Worm (Caenorhabditis elegans) whole organism, L1 larva: ENCODE data around the gene Y39A1A.2.

Experiments used
- C04F5.9 ChIP-seq: sonication (generic microtip); optimal IDR thresholded peaks from 2 replicates; lab custom pipeline; 2016; ENCODE audit warnings: missing genetic modification characterization, missing compliant biosample characterization
- C16A3.4 ChIP-seq: fragments of 150-350 bp; optimal IDR thresholded peaks from 2 replicates; lab custom pipeline; 2014; ENCODE audit warnings: missing biosample characterization, missing genetic modification characterization
- aha-1 ChIP-seq: fragments of 150-350 bp; optimal IDR thresholded peaks from 2 replicates; lab custom pipeline; 2014; ENCODE audit warnings: missing biosample characterization, missing genetic modification characterization
- alr-1 ChIP-seq: fragments of 200-800 bp; sonication (Bioruptor generic); optimal IDR thresholded peaks from 2 replicates; lab custom pipeline; 2018; ENCODE audit warnings: borderline replicate concordance, mild to moderate bottlenecking, missing genetic modification characterization, missing compliant biosample characterization
- aly-2 ChIP-seq: fragments of 150-350 bp; optimal IDR thresholded peaks from 2 replicates; lab custom pipeline; 2014; ENCODE audit warnings: missing biosample characterization, missing genetic modification characterization
- ama-1 ChIP-seq: fragments of 150-350 bp; optimal IDR thresholded peaks from 2 replicates; lab custom pipeline; 2014
- blmp-1 ChIP-seq: fragments of 150-350 bp; optimal IDR thresholded peaks from 2 replicates; lab custom pipeline; 2014; ENCODE audit warnings: missing biosample characterization, missing genetic modification characterization
- ceh-63 ChIP-seq: fragments of 200-800 bp; sonication (Bioruptor generic); optimal IDR thresholded peaks from 2 replicates; lab custom pipeline; 2018; ENCODE audit warnings: mild to moderate bottlenecking, missing genetic modification characterization, missing compliant biosample characterization
- ceh-8 ChIP-seq: fragments of 200-800 bp; sonication (Bioruptor generic); optimal IDR thresholded peaks from 2 replicates; lab custom pipeline; 2018; ENCODE audit warnings: mild to moderate bottlenecking, missing genetic modification characterization, moderate library complexity, missing compliant biosample characterization
- ceh-90 ChIP-seq: sonication (generic microtip); optimal IDR thresholded peaks from 2 replicates; lab custom pipeline; 2016; ENCODE audit warnings: missing genetic modification characterization, missing compliant biosample characterization
- ces-1 ChIP-seq: fragments of 150-350 bp; optimal IDR thresholded peaks from 2 replicates; lab custom pipeline; 2014; ENCODE audit warnings: missing biosample characterization, missing genetic modification reagents, missing genetic modification characterization
- dpl-1 ChIP-seq, 3 experiments: fragments of 150-350 bp in 2 of 3; sonication (generic microtip) in 1 of 3; optimal IDR thresholded peaks; 2 replicates each; lab custom pipeline; 2014 to 2017; ENCODE audit warnings: missing biosample characterization in 3 of 3, missing genetic modification characterization in 3 of 3, missing genetic modification reagents in 3 of 3
- egl-27 ChIP-seq, 2 experiments: fragments of 150-350 bp in 1 of 2; sonication (generic microtip); optimal IDR thresholded peaks; 3 replicates each; lab custom pipeline; 2017 to 2018; ENCODE audit warnings: missing biosample characterization in 2 of 2, missing genetic modification characterization in 2 of 2, missing genetic modification reagents in 2 of 2
- elt-2 ChIP-seq: sonication (generic microtip); optimal IDR thresholded peaks from 2 replicates; lab custom pipeline; 2016; ENCODE audit warnings: missing genetic modification characterization, mild to moderate bottlenecking, inconsistent platforms, missing compliant biosample characterization, missing genetic modification reagents
- elt-3 ChIP-seq, 6 experiments: fragments of 150-350 bp in 1 of 6; sonication (generic microtip); optimal IDR thresholded peaks; 2 replicates each; lab custom pipeline; 2017 to 2018; ENCODE audit warnings: missing biosample characterization in 6 of 6, missing genetic modification characterization in 6 of 6, inconsistent platforms in 1 of 6
- fkh-10 ChIP-seq: sonication (generic microtip); optimal IDR thresholded peaks from 2 replicates; lab custom pipeline; 2017; ENCODE audit warnings: missing biosample characterization, missing genetic modification reagents, missing genetic modification characterization
- hlh-17 ChIP-seq: fragments of 200-800 bp; sonication (Bioruptor generic); optimal IDR thresholded peaks from 2 replicates; lab custom pipeline; 2018; ENCODE audit warnings: missing genetic modification characterization, mild to moderate bottlenecking, missing compliant biosample characterization, moderate library complexity, borderline replicate concordance
- hpl-2 ChIP-seq: fragments of 150-350 bp; optimal IDR thresholded peaks from 2 replicates; lab custom pipeline; 2014; ENCODE audit warnings: missing biosample characterization, missing genetic modification reagents, missing genetic modification characterization
- irx-1 ChIP-seq: sonication (generic microtip); optimal IDR thresholded peaks from 2 replicates; lab custom pipeline; 2016; ENCODE audit warnings: missing genetic modification characterization, missing compliant biosample characterization
- isw-1 ChIP-seq: fragments of 200-800 bp; sonication (Bioruptor generic); IDR thresholded peaks from 2 replicates; pipeline ENCODE4 v1.3.6; 2022; ENCODE audit warnings: missing genetic modification characterization, missing compliant biosample characterization
- lin-13 ChIP-seq: fragments of 150-350 bp; optimal IDR thresholded peaks from 2 replicates; lab custom pipeline; 2014; ENCODE audit warnings: missing biosample characterization, missing genetic modification reagents, missing genetic modification characterization
- lin-14 ChIP-seq: fragments of 200-800 bp; sonication (Bioruptor generic); optimal IDR thresholded peaks from 2 replicates; lab custom pipeline; 2018; ENCODE audit warnings: mild to moderate bottlenecking, missing genetic modification characterization, moderate library complexity, missing compliant biosample characterization
- lin-15B ChIP-seq: fragments of 150-350 bp; sonication (generic microtip); optimal IDR thresholded peaks from 3 replicates; lab custom pipeline; 2014; ENCODE audit warnings: missing biosample characterization, missing genetic modification characterization
- lin-39 ChIP-seq: fragments of 150-350 bp; optimal IDR thresholded peaks from 2 replicates; lab custom pipeline; 2014; ENCODE audit warnings: missing biosample characterization, missing genetic modification reagents, missing genetic modification characterization
- mdl-1 ChIP-seq, 2 experiments: fragments of 150-350 bp; optimal IDR thresholded peaks; 2 replicates each; lab custom pipeline; 2014 to 2017; ENCODE audit warnings: missing biosample characterization in 2 of 2, missing genetic modification characterization in 2 of 2, inconsistent platforms in 1 of 2
- mef-2 ChIP-seq: fragments of 150-350 bp; optimal IDR thresholded peaks from 2 replicates; lab custom pipeline; 2014; ENCODE audit warnings: missing biosample characterization, missing genetic modification characterization
- mep-1 ChIP-seq: fragments of 150-350 bp; optimal IDR thresholded peaks from 2 replicates; lab custom pipeline; 2014; ENCODE audit warnings: missing biosample characterization, missing genetic modification characterization
- nhr-11 ChIP-seq: fragments of 150-350 bp; optimal IDR thresholded peaks from 2 replicates; lab custom pipeline; 2014; ENCODE audit warnings: missing biosample characterization, missing genetic modification characterization
- nhr-19 ChIP-seq: fragments of 200-800 bp; sonication (Bioruptor generic); conservative IDR thresholded peaks from 2 replicates; pipeline ENCODE4 v1.3.6; 2022; ENCODE audit warnings: missing genetic modification characterization, missing compliant biosample characterization
- nhr-237 ChIP-seq: fragments of 150-350 bp; optimal IDR thresholded peaks from 2 replicates; lab custom pipeline; 2014; ENCODE audit warnings: missing biosample characterization, missing genetic modification characterization
- nhr-28 ChIP-seq: fragments of 150-350 bp; optimal IDR thresholded peaks from 2 replicates; lab custom pipeline; 2014; ENCODE audit warnings: missing biosample characterization, missing genetic modification characterization
- nhr-71 ChIP-seq: sonication (generic microtip); optimal IDR thresholded peaks from 2 replicates; lab custom pipeline; 2016; ENCODE audit warnings: mild to moderate bottlenecking, missing genetic modification characterization, moderate library complexity, missing compliant biosample characterization
- nhr-76 ChIP-seq: sonication (generic microtip); optimal IDR thresholded peaks from 2 replicates; lab custom pipeline; 2017; ENCODE audit warnings: missing biosample characterization, missing genetic modification characterization
- pag-3 ChIP-seq: sonication (generic microtip); optimal IDR thresholded peaks from 2 replicates; lab custom pipeline; 2017; ENCODE audit warnings: missing genetic modification characterization, mild to moderate bottlenecking, missing compliant biosample characterization, antibody characterized with exemption, borderline replicate concordance; ENCODE audit not compliant: insufficient read depth
- pax-3 ChIP-seq: fragments of 200-800 bp; sonication (Bioruptor generic); optimal IDR thresholded peaks from 2 replicates; lab custom pipeline; 2018; ENCODE audit warnings: mild to moderate bottlenecking, missing genetic modification characterization, moderate library complexity, missing compliant biosample characterization
- rnt-1 ChIP-seq: sonication (generic microtip); optimal IDR thresholded peaks from 2 replicates; lab custom pipeline; 2016; ENCODE audit warnings: mild to moderate bottlenecking, missing genetic modification characterization, moderate library complexity, missing compliant biosample characterization
- snpc-4 ChIP-seq: fragments of 150-350 bp; optimal IDR thresholded peaks from 2 replicates; lab custom pipeline; 2014; ENCODE audit warnings: missing biosample characterization, missing genetic modification characterization
- sup-37 ChIP-seq: fragments of 200-800 bp; sonication (Bioruptor generic); optimal IDR thresholded peaks from 2 replicates; lab custom pipeline; 2018; ENCODE audit warnings: mild to moderate bottlenecking, missing genetic modification characterization, missing compliant biosample characterization
- swsn-7 ChIP-seq: sonication (generic microtip); optimal IDR thresholded peaks from 2 replicates; lab custom pipeline; 2016; ENCODE audit warnings: missing genetic modification characterization, missing compliant biosample characterization
- tlp-1 ChIP-seq: fragments of 150-350 bp; optimal IDR thresholded peaks from 2 replicates; lab custom pipeline; 2014; ENCODE audit warnings: missing biosample characterization, missing genetic modification characterization
- unc-130 ChIP-seq: fragments of 150-350 bp; optimal IDR thresholded peaks from 2 replicates; lab custom pipeline; 2017; ENCODE audit warnings: missing biosample characterization, missing genetic modification characterization, inconsistent platforms
- unc-86 ChIP-seq: sonication (generic microtip); optimal IDR thresholded peaks from 2 replicates; lab custom pipeline; 2016; ENCODE audit warnings: missing genetic modification characterization, missing compliant biosample characterization
- unc-98 ChIP-seq: fragments of 200-800 bp; sonication (Bioruptor generic); IDR thresholded peaks from 2 replicates; pipeline ENCODE4 v1.3.6; 2022; ENCODE audit warnings: missing genetic modification characterization, missing compliant biosample characterization
- xbp-1 ChIP-seq: sonication (generic microtip); optimal IDR thresholded peaks from 2 replicates; lab custom pipeline; 2016; ENCODE audit warnings: missing genetic modification characterization, missing compliant biosample characterization
- zag-1 ChIP-seq: fragments of 150-350 bp; optimal IDR thresholded peaks from 2 replicates; lab custom pipeline; 2014; ENCODE audit warnings: missing biosample characterization, missing genetic modification characterization

The Y39A1A.2 gene

DNA sequence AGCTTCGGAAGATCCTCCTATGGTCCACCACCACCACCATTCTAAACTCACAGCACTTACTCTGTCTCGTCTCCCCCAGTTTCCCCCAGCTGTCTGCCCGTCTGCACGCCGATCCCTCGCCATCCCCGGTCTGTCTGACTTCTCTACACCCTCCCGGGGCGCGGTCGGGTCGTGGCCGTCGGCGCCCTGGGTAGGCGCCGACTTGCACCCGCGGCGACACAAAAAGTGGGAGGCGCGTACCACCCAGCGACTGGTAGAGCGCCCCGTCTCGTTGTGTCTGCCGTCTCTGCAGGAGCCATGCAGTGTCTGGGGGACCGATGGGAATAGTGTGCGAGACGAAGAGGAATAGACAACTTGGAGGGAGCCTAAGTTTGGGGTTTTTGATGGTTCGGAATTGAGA lies 30.7 kb upstream of the Y39A1A.2 start (continued):
- peak; percentile 75 for TF ChIP-seq fkh-10
- peak; percentile 54 for TF ChIP-seq C04F5.9 (tag; lab: Kevin White, UChicago)
- TF ChIP-seq snpc-4 (tag; lab: Kevin White, UChicago) = peak; percentile 77
- peak; percentile 51 for TF ChIP-seq sup-37 (GFP tag; lab: Kevin White, UChicago)
- TF ChIP-seq alr-1 (tag; lab: Kevin White, UChicago) = no peak
- TF ChIP-seq nhr-19 (GFP tag; lab: Robert Waterston, UW) = peak; percentile 83
- peak; percentile 59 for TF ChIP-seq blmp-1 (tag; lab: Kevin White, UChicago)
- no peak for TF ChIP-seq tlp-1 (tag; lab: Kevin White, UChicago)
- TF ChIP-seq isw-1 (GFP tag; lab: Robert Waterston, UW) = peak; percentile 68
- TF ChIP-seq mef-2 (tag; lab: Kevin White, UChicago) = peak; percentile 85
- TF ChIP-seq aly-2 (tag; lab: Kevin White, UChicago) = no peak
- no peak for TF ChIP-seq zag-1
- peak; percentile 88 for TF ChIP-seq rnt-1 (tag; lab: Kevin White, UChicago)
- peak; percentile 91 for TF ChIP-seq unc-86 (tag; lab: Kevin White, UChicago)
- TF ChIP-seq ama-1 (lab: Kevin White, UChicago) = no peak
- peak; percentile 68 for TF ChIP-seq nhr-11 (tag; lab: Kevin White, UChicago)
- no peak for TF ChIP-seq ceh-90
- peak; percentile 87 for TF ChIP-seq lin-13 (GFP tag; lab: Kevin White, UChicago)
- no peak for TF ChIP-seq pag-3 (tag; lab: Kevin White, UChicago)
- TF ChIP-seq mep-1 = peak; percentile 58
- TF ChIP-seq lin-39 (tag; lab: Kevin White, UChicago) = peak; percentile 20
- TF ChIP-seq lin-14 (GFP tag; lab: Kevin White, UChicago) = peak; percentile 98
- TF ChIP-seq nhr-71 (tag; lab: Kevin White, UChicago) = peak; percentile 94
- no peak for TF ChIP-seq hlh-17
- peak; percentile 60 to 75 for TF ChIP-seq egl-27 (tag; optimal IDR thresholded peaks at IDR 0.05; lab: Kevin White, UChicago)
- peak; percentile 98 for TF ChIP-seq ceh-8 (GFP tag; lab: Kevin White, UChicago)
- TF ChIP-seq nhr-28 (tag; lab: Kevin White, UChicago) = no peak
- peak; percentile 92 for TF ChIP-seq swsn-7 (tag; lab: Kevin White, UChicago)
- TF ChIP-seq unc-98 (GFP tag; lab: Robert Waterston, UW) = peak; percentile 59
- peak; percentile 27 for TF ChIP-seq lin-15B (tag; lab: Kevin White, UChicago)
- peak in 1 of 2 experiments; percentile 80 for TF ChIP-seq mdl-1 (tag; optimal IDR thresholded peaks at IDR 0.05; lab: Kevin White, UChicago)
- TF ChIP-seq dpl-1 (GFP tag; optimal IDR thresholded peaks at IDR 0.05; lab: Kevin White, UChicago) = peak; percentile 51 to 70 (median 58)
- TF ChIP-seq elt-2 (tag; lab: Kevin White, UChicago) = peak; percentile 67
- no peak for TF ChIP-seq unc-130 (tag; lab: Kevin White, UChicago)
- peak; percentile 72 for TF ChIP-seq irx-1 (tag; lab: Kevin White, UChicago)
- no peak for TF ChIP-seq hpl-2 (GFP tag; lab: Kevin White, UChicago)
- TF ChIP-seq xbp-1 (tag; lab: Kevin White, UChicago) = peak; percentile 86
- TF ChIP-seq ces-1 (GFP tag; lab: Kevin White, UChicago) = no peak
- peak; percentile 7 for TF ChIP-seq nhr-237
- peak; percentile 78 for TF ChIP-seq C16A3.4 (tag; lab: Kevin White, UChicago)
- TF ChIP-seq ceh-63 = no peak
- no peak for TF ChIP-seq nhr-76
- TF ChIP-seq aha-1 = peak; percentile 91
- TF ChIP-seq pax-3 (tag; lab: Kevin White, UChicago) = peak; percentile 68
- peak in 2 of 6 experiments; percentile 28 to 56 for TF ChIP-seq elt-3 (tag; optimal IDR thresholded peaks at IDR 0.05; lab: Kevin White, UChicago)
